Worm (Caenorhabditis elegans): ENCODE measurements around the gene scl-8.

ce11 chrIV:13035302-13035701 lies 36.2 kb upstream of the scl-8 start:
- no peak for TF ChIP-seq unc-62 (GFP tag; optimal IDR thresholded peaks at IDR 0.05)
- TF ChIP-seq ceh-82 (tag; optimal IDR thresholded peaks at IDR 0.05), result no peak
- no peak for TF ChIP-seq elt-3 (tag; optimal IDR thresholded peaks at IDR 0.05)
- no peak for TF ChIP-seq nhr-11 (tag; optimal IDR thresholded peaks at IDR 0.05)
- no peak for TF ChIP-seq lsy-2 (tag; optimal IDR thresholded peaks at IDR 0.05)
- no peak for TF ChIP-seq lin-13 (GFP tag; optimal IDR thresholded peaks at IDR 0.05)
- no peak for TF ChIP-seq nhr-28 (tag; optimal IDR thresholded peaks at IDR 0.05)
- no peak for TF ChIP-seq nhr-76 (tag; optimal IDR thresholded peaks at IDR 0.05)
- no peak for TF ChIP-seq elt-2 (tag; optimal IDR thresholded peaks at IDR 0.05)
- TF ChIP-seq xbp-1 (tag; optimal IDR thresholded peaks at IDR 0.05), result no peak
- no peak for TF ChIP-seq efl-3 (GFP tag; optimal IDR thresholded peaks at IDR 0.05)
- no peak for TF ChIP-seq ztf-11 (tag; optimal IDR thresholded peaks at IDR 0.05)
